Worm (Caenorhabditis elegans) whole organism, L1 larva: ENCODE results near the gene nca-2.

Experiments
- C04F5.9 ChIP-seq: sonication (generic microtip); optimal IDR thresholded peaks from 2 replicates; lab custom pipeline; 2016; ENCODE audit warnings: missing genetic modification characterization, missing compliant biosample characterization
- blmp-1 ChIP-seq: fragments of 150-350 bp; optimal IDR thresholded peaks from 2 replicates; lab custom pipeline; 2014; ENCODE audit warnings: missing biosample characterization, missing genetic modification characterization
- ceh-88 ChIP-seq: fragments of 200-800 bp; sonication (Bioruptor generic); IDR thresholded peaks from 2 replicates; pipeline ENCODE4 v1.3.6; 2022; ENCODE audit warnings: missing genetic modification characterization, missing compliant biosample characterization
- ceh-90 ChIP-seq: sonication (generic microtip); optimal IDR thresholded peaks from 2 replicates; lab custom pipeline; 2016; ENCODE audit warnings: missing genetic modification characterization, missing compliant biosample characterization
- ces-1 ChIP-seq: fragments of 150-350 bp; optimal IDR thresholded peaks from 2 replicates; lab custom pipeline; 2014; ENCODE audit warnings: missing biosample characterization, missing genetic modification reagents, missing genetic modification characterization
- dpl-1 ChIP-seq, 3 experiments: fragments of 150-350 bp in 2 of 3; sonication (generic microtip) in 1 of 3; optimal IDR thresholded peaks; 2 replicates each; lab custom pipeline; 2014 to 2017; ENCODE audit warnings: missing biosample characterization in 3 of 3, missing genetic modification characterization in 3 of 3, missing genetic modification reagents in 3 of 3
- dsc-1 ChIP-seq: sonication (generic microtip); optimal IDR thresholded peaks from 2 replicates; lab custom pipeline; 2016; ENCODE audit warnings: mild to moderate bottlenecking, missing genetic modification characterization, missing compliant biosample characterization
- efl-1 ChIP-seq, 4 experiments: fragments of 150-350 bp; optimal IDR thresholded peaks in 3 of 4; peaks in 1 of 4; 1 replicate in 1 of 4; 2 replicates in 3 of 4; lab custom pipeline; 2014; ENCODE audit warnings: missing biosample characterization in 2 of 4, missing genetic modification characterization in 2 of 4, missing genetic modification reagents in 2 of 4
- egl-13 ChIP-seq: sonication (generic microtip); optimal IDR thresholded peaks from 2 replicates; lab custom pipeline; 2016; ENCODE audit warnings: missing genotype, missing genetic modification reagents, missing genetic modification characterization, missing compliant biosample characterization
- egl-27 ChIP-seq, 2 experiments: fragments of 150-350 bp in 1 of 2; sonication (generic microtip); optimal IDR thresholded peaks; 3 replicates each; lab custom pipeline; 2017 to 2018; ENCODE audit warnings: missing biosample characterization in 2 of 2, missing genetic modification characterization in 2 of 2, missing genetic modification reagents in 2 of 2
- elt-2 ChIP-seq: sonication (generic microtip); optimal IDR thresholded peaks from 2 replicates; lab custom pipeline; 2016; ENCODE audit warnings: missing genetic modification characterization, mild to moderate bottlenecking, inconsistent platforms, missing compliant biosample characterization, missing genetic modification reagents
- elt-3 ChIP-seq, 6 experiments: fragments of 150-350 bp in 1 of 6; sonication (generic microtip); optimal IDR thresholded peaks; 2 replicates each; lab custom pipeline; 2017 to 2018; ENCODE audit warnings: missing biosample characterization in 6 of 6, missing genetic modification characterization in 6 of 6, inconsistent platforms in 1 of 6
- fkh-10 ChIP-seq: sonication (generic microtip); optimal IDR thresholded peaks from 2 replicates; lab custom pipeline; 2017; ENCODE audit warnings: missing biosample characterization, missing genetic modification reagents, missing genetic modification characterization
- fkh-8 ChIP-seq: sonication (generic microtip); optimal IDR thresholded peaks from 2 replicates; lab custom pipeline; 2016; ENCODE audit warnings: mild to moderate bottlenecking, missing genetic modification characterization, missing compliant biosample characterization
- grh-1 ChIP-seq: fragments of 200-800 bp; sonication (Bioruptor generic); IDR thresholded peaks from 2 replicates; pipeline ENCODE4 v1.3.6; 2022; ENCODE audit warnings: missing genetic modification reagents, missing genetic modification characterization, missing compliant biosample characterization
- jun-1 ChIP-seq: fragments of 150-350 bp; optimal IDR thresholded peaks from 2 replicates; lab custom pipeline; 2014; ENCODE audit warnings: missing biosample characterization, missing genetic modification reagents, missing genetic modification characterization
- lin-13 ChIP-seq: fragments of 150-350 bp; optimal IDR thresholded peaks from 2 replicates; lab custom pipeline; 2014; ENCODE audit warnings: missing biosample characterization, missing genetic modification reagents, missing genetic modification characterization
- lin-15B ChIP-seq: fragments of 150-350 bp; sonication (generic microtip); optimal IDR thresholded peaks from 3 replicates; lab custom pipeline; 2014; ENCODE audit warnings: missing biosample characterization, missing genetic modification characterization
- lin-39 ChIP-seq: fragments of 150-350 bp; optimal IDR thresholded peaks from 2 replicates; lab custom pipeline; 2014; ENCODE audit warnings: missing biosample characterization, missing genetic modification reagents, missing genetic modification characterization
- lsy-2 ChIP-seq, 2 experiments: fragments of 150-350 bp; optimal IDR thresholded peaks; 2 replicates each; lab custom pipeline; 2014; ENCODE audit warnings: missing biosample characterization in 2 of 2, missing genetic modification characterization in 2 of 2
- mdl-1 ChIP-seq, 2 experiments: fragments of 150-350 bp; optimal IDR thresholded peaks; 2 replicates each; lab custom pipeline; 2014 to 2017; ENCODE audit warnings: missing biosample characterization in 2 of 2, missing genetic modification characterization in 2 of 2, inconsistent platforms in 1 of 2
- mep-1 ChIP-seq: fragments of 150-350 bp; optimal IDR thresholded peaks from 2 replicates; lab custom pipeline; 2014; ENCODE audit warnings: missing biosample characterization, missing genetic modification characterization
- nhr-11 ChIP-seq: fragments of 150-350 bp; optimal IDR thresholded peaks from 2 replicates; lab custom pipeline; 2014; ENCODE audit warnings: missing biosample characterization, missing genetic modification characterization
- nhr-12 ChIP-seq: sonication (generic microtip); optimal IDR thresholded peaks from 2 replicates; lab custom pipeline; 2017; ENCODE audit warnings: missing biosample characterization, missing genetic modification characterization
- nhr-19 ChIP-seq: fragments of 200-800 bp; sonication (Bioruptor generic); conservative IDR thresholded peaks from 2 replicates; pipeline ENCODE4 v1.3.6; 2022; ENCODE audit warnings: missing genetic modification characterization, missing compliant biosample characterization
- nhr-20 ChIP-seq: sonication (generic microtip); optimal IDR thresholded peaks from 2 replicates; lab custom pipeline; 2016; ENCODE audit warnings: mild to moderate bottlenecking, missing genetic modification characterization, missing compliant biosample characterization
- nhr-237 ChIP-seq: fragments of 150-350 bp; optimal IDR thresholded peaks from 2 replicates; lab custom pipeline; 2014; ENCODE audit warnings: missing biosample characterization, missing genetic modification characterization
- nhr-28 ChIP-seq: fragments of 150-350 bp; optimal IDR thresholded peaks from 2 replicates; lab custom pipeline; 2014; ENCODE audit warnings: missing biosample characterization, missing genetic modification characterization
- nhr-47 ChIP-seq: sonication (generic microtip); optimal IDR thresholded peaks from 2 replicates; lab custom pipeline; 2016; ENCODE audit warnings: mild to moderate bottlenecking, missing genetic modification characterization, moderate library complexity, missing compliant biosample characterization
- pax-3 ChIP-seq: fragments of 200-800 bp; sonication (Bioruptor generic); optimal IDR thresholded peaks from 2 replicates; lab custom pipeline; 2018; ENCODE audit warnings: mild to moderate bottlenecking, missing genetic modification characterization, moderate library complexity, missing compliant biosample characterization
- rnt-1 ChIP-seq: sonication (generic microtip); optimal IDR thresholded peaks from 2 replicates; lab custom pipeline; 2016; ENCODE audit warnings: mild to moderate bottlenecking, missing genetic modification characterization, moderate library complexity, missing compliant biosample characterization
- snpc-4 ChIP-seq: fragments of 150-350 bp; optimal IDR thresholded peaks from 2 replicates; lab custom pipeline; 2014; ENCODE audit warnings: missing biosample characterization, missing genetic modification characterization
- sup-37 ChIP-seq: fragments of 200-800 bp; sonication (Bioruptor generic); optimal IDR thresholded peaks from 2 replicates; lab custom pipeline; 2018; ENCODE audit warnings: mild to moderate bottlenecking, missing genetic modification characterization, missing compliant biosample characterization
- swsn-7 ChIP-seq: sonication (generic microtip); optimal IDR thresholded peaks from 2 replicates; lab custom pipeline; 2016; ENCODE audit warnings: missing genetic modification characterization, missing compliant biosample characterization
- tbx-2 ChIP-seq: sonication (generic microtip); optimal IDR thresholded peaks from 2 replicates; lab custom pipeline; 2016; ENCODE audit warnings: missing genetic modification characterization, missing compliant biosample characterization
- tlp-1 ChIP-seq: fragments of 150-350 bp; optimal IDR thresholded peaks from 2 replicates; lab custom pipeline; 2014; ENCODE audit warnings: missing biosample characterization, missing genetic modification characterization
- unc-130 ChIP-seq: fragments of 150-350 bp; optimal IDR thresholded peaks from 2 replicates; lab custom pipeline; 2017; ENCODE audit warnings: missing biosample characterization, missing genetic modification characterization, inconsistent platforms
- unc-86 ChIP-seq: sonication (generic microtip); optimal IDR thresholded peaks from 2 replicates; lab custom pipeline; 2016; ENCODE audit warnings: missing genetic modification characterization, missing compliant biosample characterization
- vab-15 ChIP-seq: sonication (generic microtip); optimal IDR thresholded peaks from 2 replicates; lab custom pipeline; 2017; ENCODE audit warnings: missing genotype, mild to moderate bottlenecking, missing genetic modification characterization, missing compliant biosample characterization
- ztf-11 ChIP-seq, 2 experiments: sonication (generic microtip); optimal IDR thresholded peaks; 2 replicates each; lab custom pipeline; 2016 to 2017; ENCODE audit warnings: missing genetic modification characterization in 2 of 2, missing biosample characterization in 1 of 2, missing compliant biosample characterization in 1 of 2
- ztf-4 ChIP-seq: fragments of 150-350 bp; optimal IDR thresholded peaks from 2 replicates; lab custom pipeline; 2014; ENCODE audit warnings: missing biosample characterization, missing genetic modification characterization

The nca-2 gene

ce11 chrIII:5013915-5014346 is 48.6 kb downstream of the nca-2 start (continued):
- TF ChIP-seq rnt-1 (tag; lab: Kevin White, UChicago) (peak; percentile 71), nhr-20 (tag; lab: Kevin White, UChicago) (peak; percentile 86), nhr-47 (tag; lab: Kevin White, UChicago) (peak; percentile 88), sup-37 (peak; percentile 32), unc-130 (peak; percentile 48), lsy-2 (tag; optimal IDR thresholded peaks at IDR 0.05; lab: Kevin White, UChicago) (peak; percentile 83 to 91), dpl-1 (GFP tag; optimal IDR thresholded peaks at IDR 0.05; lab: Kevin White, UChicago) (peak; percentile 65 to 69 (median 65)), tbx-2 (tag; lab: Kevin White, UChicago) (peak; percentile 96), mdl-1 (tag; optimal IDR thresholded peaks at IDR 0.05; lab: Kevin White, UChicago) (peak in 1 of 2 experiments; percentile 84), egl-13 (peak; percentile 75), ztf-11 (tag; optimal IDR thresholded peaks at IDR 0.05; lab: Kevin White, UChicago) (peak in 1 of 2 experiments; percentile 81), elt-2 (tag; lab: Kevin White, UChicago) (peak; percentile 44), lin-13 (GFP tag; lab: Kevin White, UChicago) (peak; percentile 82), vab-15 (peak; percentile 22), ceh-88 (GFP tag; lab: Robert Waterston, UW) (peak; percentile 55; the same call in 1 of the 2 replicates), dsc-1 (tag; lab: Kevin White, UChicago) (peak; percentile 73), nhr-11 (peak; percentile 37), egl-27 (tag; optimal IDR thresholded peaks at IDR 0.05; lab: Kevin White, UChicago) (peak in 1 of 2 experiments; percentile 82), mep-1 (tag; lab: Kevin White, UChicago) (peak; percentile 97), nhr-28 (tag; lab: Kevin White, UChicago) (no peak), ztf-4 (peak; percentile 73), C04F5.9 (tag; lab: Kevin White, UChicago) (peak; percentile 24), fkh-10 (GFP tag; lab: Kevin White, UChicago) (peak; percentile 92), nhr-19 (peak; percentile 84), jun-1 (tag; lab: Kevin White, UChicago) (peak; percentile 85), fkh-8 (tag; lab: Kevin White, UChicago) (peak; percentile 90), lin-39 (tag; lab: Kevin White, UChicago) (peak; percentile 53), swsn-7 (tag; lab: Kevin White, UChicago) (peak; percentile 89)

ce11 chrIII:5017550-5017949 is 52.2 kb downstream of the nca-2 start, which contains the start of gene larp-1:
larp-1 (minus strand) TSS chrIII:5017650.
- TF ChIP-seq ceh-88 (GFP tag; lab: Robert Waterston, UW) (no peak), nhr-12 (tag; lab: Kevin White, UChicago) (no peak), snpc-4 (tag; lab: Kevin White, UChicago) (no peak), pax-3 (tag; lab: Kevin White, UChicago) (no peak), fkh-10 (GFP tag; lab: Kevin White, UChicago) (no peak), dpl-1 (GFP tag; optimal IDR thresholded peaks at IDR 0.05; lab: Kevin White, UChicago) (no peak), fkh-8 (tag; lab: Kevin White, UChicago) (no peak), lin-15B (no peak), nhr-20 (tag; lab: Kevin White, UChicago) (no peak), tlp-1 (tag; lab: Kevin White, UChicago) (no peak), unc-86 (tag; lab: Kevin White, UChicago) (no peak), nhr-237 (tag; lab: Kevin White, UChicago) (no peak), efl-1 (optimal IDR thresholded peaks at IDR 0.05; lab: Kevin White, UChicago) (no peak), efl-1 (GFP tag; optimal IDR thresholded peaks at IDR 0.05 in 1 of 2; lab: Kevin White, UChicago) (no peak), ces-1 (GFP tag; lab: Kevin White, UChicago) (no peak), elt-3 (tag; optimal IDR thresholded peaks at IDR 0.05; lab: Kevin White, UChicago) (no peak), elt-2 (tag; lab: Kevin White, UChicago) (no peak), grh-1 (GFP tag; lab: Robert Waterston, UW) (no peak), rnt-1 (tag; lab: Kevin White, UChicago) (no peak), blmp-1 (tag; lab: Kevin White, UChicago) (no peak), ceh-90 (tag; lab: Kevin White, UChicago) (no peak)
- TF ChIP-seq, all 84 proteins: peak for 0
